Worm (Caenorhabditis elegans): ENCODE results near the gene prk-2.

Gene prk-2

DNA sequence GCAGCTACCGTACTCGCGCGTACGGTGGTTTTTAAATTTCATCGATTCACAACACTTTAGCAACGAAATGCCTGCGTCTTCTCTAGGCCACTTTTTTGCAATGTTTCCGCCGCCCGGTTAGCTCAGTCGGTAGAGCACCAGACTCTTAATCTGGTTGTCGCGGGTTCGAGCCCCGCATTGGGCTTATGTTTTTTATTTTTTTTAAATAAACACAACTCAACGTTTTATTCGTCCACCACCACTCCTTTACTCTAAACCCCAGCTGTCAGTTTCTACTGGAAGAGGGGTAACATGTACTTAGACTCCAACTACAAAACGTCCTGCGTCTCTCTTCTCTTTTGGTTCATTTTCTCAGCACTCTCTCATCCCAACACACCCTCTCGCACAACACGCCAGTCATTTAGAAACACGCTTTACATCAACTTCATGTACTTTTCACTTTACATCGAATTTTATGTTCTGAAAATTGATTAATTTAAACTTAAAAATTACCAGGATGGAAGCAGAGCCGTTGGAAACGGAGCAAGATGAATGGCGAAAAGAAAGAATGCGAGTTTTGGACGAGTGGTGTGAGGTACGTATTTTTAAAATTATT is 19.5 kb upstream of the prk-2 start, which contains the start of the genes elmd-1 and hecw-1:
TSS of gene elmd-1 (plus strand) at position 494 of the 595 bp plus-strand sequence.
TSS of gene hecw-1 (minus strand) at position 545 of the 595 bp plus-strand sequence.
- TF ChIP-seq daf-8 (GFP tag; IDR thresholded peaks at IDR 0.05) (no peak), dve-1 (tag; optimal IDR thresholded peaks at IDR 0.05; ENCODE audit: insufficient read depth) (peak; percentile 73), ceh-28 (tag; optimal IDR thresholded peaks at IDR 0.05) (no peak), hmg-1.1 (GFP tag; IDR thresholded peaks at IDR 0.05) (peak; percentile 73), mes-2 (tag; optimal IDR thresholded peaks at IDR 0.05; ENCODE audit: poor library complexity, severe bottlenecking) (peak; percentile 57), attf-4 (tag; optimal IDR thresholded peaks at IDR 0.05) (no peak), nhr-48 (tag; optimal IDR thresholded peaks at IDR 0.05) (peak; percentile 46), aha-1 (tag) (peak; percentile 21), daf-19 (GFP tag; conservative IDR thresholded peaks at IDR 0.05) (no peak; the same call in 1 of the 2 replicates), nhr-25 (tag; optimal IDR thresholded peaks at IDR 0.05; ENCODE audit: borderline replicate concordance, insufficient read depth) (no peak), ctbp-1 (GFP tag; IDR thresholded peaks at IDR 0.05) (peak; percentile 53; the same call in 1 of the 2 replicates), zfp-2 (tag; optimal IDR thresholded peaks at IDR 0.05) (no peak), zag-1 (tag; optimal IDR thresholded peaks at IDR 0.05) (no peak), ces-1 (GFP tag; optimal IDR thresholded peaks at IDR 0.05) (no peak), unc-130 (GFP tag; optimal IDR thresholded peaks at IDR 0.05) (peak; percentile 5), mdl-1 (tag; optimal IDR thresholded peaks at IDR 0.05) (peak in 1 of 2 experiments; percentile 46), F37D6.2 (tag; optimal IDR thresholded peaks at IDR 0.05) (no peak), ztf-11 (tag; optimal IDR thresholded peaks at IDR 0.05) (no peak), lir-3 (tag; optimal IDR thresholded peaks at IDR 0.05) (no peak), ZK546.5 (tag; optimal IDR thresholded peaks at IDR 0.05) (no peak), nhr-237 (tag; optimal IDR thresholded peaks at IDR 0.05) (no peak), duxl-1 (tag; optimal IDR thresholded peaks at IDR 0.05; ENCODE audit: poor library complexity) (peak; percentile 55), lin-39 (tag; optimal IDR thresholded peaks at IDR 0.05) (no peak), nhr-102 (tag; optimal IDR thresholded peaks at IDR 0.05) (no peak), spr-3 (GFP tag; optimal IDR thresholded peaks at IDR 0.05) (no peak), fkh-10 (GFP tag; optimal IDR thresholded peaks at IDR 0.05) (no peak), ceh-44 (GFP tag; IDR thresholded peaks at IDR 0.05) (peak; percentile 82), fos-1 (tag; optimal IDR thresholded peaks at IDR 0.05) (no peak), Y105C5A.15 (GFP tag; IDR thresholded peaks at IDR 0.05) (0 out of 2 replicates have a peak, but pooled peaks have one; percentile 50), nhr-76 (tag; optimal IDR thresholded peaks at IDR 0.05) (no peak), F10B5.3 (tag; optimal IDR thresholded peaks at IDR 0.05) (no peak), skn-1 (tag; optimal IDR thresholded peaks at IDR 0.05) (no peak), lin-1 (GFP tag; IDR thresholded peaks at IDR 0.05) (peak; percentile 69; the same call in 1 of the 2 replicates), dmd-8 (GFP tag; IDR thresholded peaks at IDR 0.05) (peak; percentile 85), R02D3.7 (tag; optimal IDR thresholded peaks at IDR 0.05) (no peak), spr-1 (tag; optimal IDR thresholded peaks at IDR 0.05) (no peak), Y48G9A.11 (GFP tag; IDR thresholded peaks at IDR 0.05) (peak; percentile 26; the same call in 1 of the 2 replicates), nhr-11 (tag; optimal IDR thresholded peaks at IDR 0.05) (no peak), snpc-4 (tag; optimal IDR thresholded peaks at IDR 0.05) (no peak), sdz-12 (GFP tag; optimal IDR thresholded peaks at IDR 0.05) (no peak), arid-1 (GFP tag; conservative IDR thresholded peaks at IDR 0.05) (peak; percentile 52; the same call in 1 of the 2 replicates), vab-7 (GFP tag; IDR thresholded peaks at IDR 0.05) (peak; percentile 81), zfp-3 (GFP tag; conservative IDR thresholded peaks at IDR 0.05) (peak; percentile 77; the same call in 1 of the 2 replicates), nhr-41 (GFP tag; IDR thresholded peaks at IDR 0.05) (0 out of 2 replicates have a peak, but pooled peaks have one; percentile 7), snpc-1.2 (GFP tag; IDR thresholded peaks at IDR 0.05) (0 out of 2 replicates have a peak, but pooled peaks have one; percentile 56), unc-39 (tag; optimal IDR thresholded peaks at IDR 0.05) (no peak), madf-5 (GFP tag; IDR thresholded peaks at IDR 0.05) (no peak), hif-1 (tag; optimal IDR thresholded peaks at IDR 0.05) (no peak), dmd-6 (GFP tag; IDR thresholded peaks at IDR 0.05) (peak; percentile 76), jun-1 (tag; optimal IDR thresholded peaks at IDR 0.05) (no peak)
